Worm (Caenorhabditis elegans): ENCODE data around the gene C06E1.7.

Gene C06E1.7

DNA sequence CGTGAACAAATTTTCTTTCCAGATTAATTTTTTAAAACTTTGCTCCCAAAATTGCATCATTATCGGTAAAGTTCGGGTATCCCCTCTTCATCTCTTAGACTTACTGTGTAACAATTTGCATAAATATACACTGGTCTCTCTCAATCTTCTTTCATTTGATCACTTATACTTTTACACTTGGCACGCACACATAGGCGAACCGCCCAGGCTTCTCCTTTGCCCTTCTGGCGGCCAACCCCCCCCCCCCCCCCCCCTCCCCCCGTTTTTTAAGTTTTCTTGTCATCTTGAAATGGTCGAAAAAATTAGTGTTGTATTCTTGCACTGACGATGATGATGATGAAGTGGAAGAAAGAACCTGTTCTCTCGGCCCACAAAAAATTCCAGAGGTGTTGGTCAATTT is 23.2 kb downstream of the C06E1.7 start:
- no peak for TF ChIP-seq unc-62 (GFP tag; optimal IDR thresholded peaks at IDR 0.05)

ce11 chrIII:8564372-8564771 is 29.1 kb downstream of the C06E1.7 start:
- TF ChIP-seq unc-62 (GFP tag; optimal IDR thresholded peaks at IDR 0.05): no peak

DNA sequence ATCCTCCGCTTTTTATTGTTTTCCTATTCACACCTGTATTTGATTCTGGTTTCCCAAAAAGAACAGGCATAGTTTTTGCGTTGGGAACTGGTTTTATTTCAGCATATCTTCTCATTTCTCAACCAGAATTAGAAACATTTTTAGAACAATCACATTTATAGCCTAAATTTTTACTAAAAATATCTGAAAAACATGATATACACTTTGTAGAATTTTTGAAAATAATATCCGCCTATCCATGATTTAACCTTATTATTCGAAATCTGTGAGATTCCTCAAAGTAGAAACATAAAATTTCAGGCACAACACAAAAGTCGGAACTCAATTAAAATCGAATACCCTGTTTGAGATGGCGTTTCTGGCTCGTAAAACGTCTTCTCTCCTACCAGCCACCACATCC is 32.7 kb downstream of the C06E1.7 start, which contains the start of gene acdh-6:
TSS of gene acdh-6 (plus strand) at position 301 of the 400 bp plus-strand sequence.
- no peak for TF ChIP-seq unc-62 (GFP tag; optimal IDR thresholded peaks at IDR 0.05)

- no peak for TF ChIP-seq unc-62 (GFP tag; optimal IDR thresholded peaks at IDR 0.05)
Observed at ce11 chrIII:8560398-8560797, 33.1 kb downstream of the C06E1.7 start.

ce11 chrIII:8556836-8557385 is 36.6 kb downstream of the C06E1.7 start, which contains the start of gene C02D5.2:
TSS of gene C02D5.2 (plus strand) at chrIII:8557335.
- TF ChIP-seq unc-62 (GFP tag; optimal IDR thresholded peaks at IDR 0.05): no peak

DNA sequence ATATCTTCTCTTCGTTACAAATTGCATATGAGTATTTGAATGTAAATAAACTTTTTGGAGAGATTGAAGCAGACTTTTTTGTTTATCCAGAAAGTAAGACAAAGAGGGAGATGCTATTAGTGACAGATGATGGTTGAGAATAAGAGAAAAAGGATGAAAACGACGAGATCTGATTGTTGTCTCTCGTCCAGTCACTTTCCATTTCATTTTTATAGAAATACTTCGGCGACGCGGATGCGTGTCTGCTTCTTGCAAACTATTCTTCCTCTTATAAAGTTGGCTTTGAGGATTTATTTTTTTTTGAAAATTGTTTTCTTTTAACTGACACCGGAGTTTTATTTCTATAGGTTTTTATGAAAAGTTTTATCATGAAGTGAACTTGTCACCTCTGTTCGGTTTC is 37.8 kb downstream of the C06E1.7 start:
- no peak for TF ChIP-seq unc-62 (GFP tag; optimal IDR thresholded peaks at IDR 0.05)

DNA sequence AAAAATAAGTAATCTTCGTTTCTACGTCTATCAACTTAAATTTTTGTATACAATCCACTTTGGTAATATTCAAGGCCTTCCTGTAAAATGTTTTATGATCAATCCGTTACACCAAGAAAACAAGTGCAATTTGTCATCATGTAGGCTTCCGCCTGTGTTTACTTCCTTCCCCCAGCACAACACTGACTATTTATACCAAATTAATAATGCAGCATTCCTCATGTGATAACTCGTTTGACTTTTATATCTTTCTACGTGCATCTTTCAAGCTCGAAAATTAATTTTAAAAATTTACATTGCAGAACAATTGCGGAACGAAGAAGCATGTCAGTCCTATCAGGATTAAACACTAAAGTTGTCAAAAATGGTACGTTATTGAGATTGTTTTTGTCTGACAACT is 39.0 kb downstream of the C06E1.7 start, which contains the start of gene gsto-2:
TSS of gene gsto-2 (plus strand) at position 301 of the 400 bp plus-strand sequence.
- TF ChIP-seq unc-62 (GFP tag; optimal IDR thresholded peaks at IDR 0.05): no peak

DNA sequence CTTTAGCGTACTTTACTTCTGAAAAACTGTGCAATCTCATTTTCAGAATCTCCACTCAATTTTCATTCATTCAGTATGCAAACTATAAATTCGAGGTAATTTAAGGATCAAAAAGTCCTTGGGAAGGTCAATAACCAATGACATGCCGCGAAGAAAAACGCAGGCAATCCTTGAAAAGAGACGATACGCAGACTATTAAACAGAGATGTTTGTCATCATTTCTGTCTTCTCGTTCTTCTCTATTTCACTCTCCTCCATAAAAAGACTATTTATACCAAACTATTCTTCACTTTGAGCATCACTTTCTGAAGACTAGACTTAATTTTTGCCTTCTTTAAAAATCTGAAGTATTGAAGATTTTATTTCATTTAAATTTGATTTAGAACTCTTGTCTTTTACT is 41.4 kb downstream of the C06E1.7 start, which contains the start of gene C02D5.4:
TSS of gene C02D5.4 (plus strand) at position 41 of the 400 bp plus-strand sequence.
- no peak for TF ChIP-seq unc-62 (GFP tag; optimal IDR thresholded peaks at IDR 0.05)

ce11 chrIII:8551705-8552104 is 41.8 kb downstream of the C06E1.7 start:
- no peak for TF ChIP-seq unc-62 (GFP tag; optimal IDR thresholded peaks at IDR 0.05)

- no peak for TF ChIP-seq unc-62 (GFP tag; optimal IDR thresholded peaks at IDR 0.05)
Observed at ce11 chrIII:8545515-8545914, 48.0 kb downstream of the C06E1.7 start, which contains the start of gene ZC21.6. TSS of gene ZC21.6 (minus strand) at chrIII:8545615.
